Worm (Caenorhabditis elegans) whole organism, L4/young adult: Measurements from ENCODE around the gene grl-25.

ENCODE experiments used
- W03F9.2 ChIP-seq: fragments of 150-350 bp; optimal IDR thresholded peaks from 2 replicates; lab custom pipeline; 2014; ENCODE audit warnings: missing biosample characterization, missing genetic modification characterization
- dao-5 ChIP-seq: sonication (generic microtip); optimal IDR thresholded peaks from 2 replicates; lab custom pipeline; 2016; ENCODE audit warnings: missing genotype, missing genetic modification characterization, moderate library complexity, missing compliant biosample characterization
- him-1 ChIP-seq: sonication (generic microtip); optimal IDR thresholded peaks from 2 replicates; lab custom pipeline; 2016; ENCODE audit warnings: missing genotype, missing genetic modification reagents, missing genetic modification characterization, missing compliant biosample characterization

- no peak for TF ChIP-seq him-1
- TF ChIP-seq dao-5 (tag; lab: Kevin White, UChicago) = no peak
- TF ChIP-seq W03F9.2 (tag; lab: Kevin White, UChicago) = no peak
Measured at ce11 chrIII:8913469-8913868, 48.6 kb upstream of the grl-25 start, which contains the start of gene trxr-2.
